Fruit fly (Drosophila melanogaster) whole organism, embryonic: ENCODE results near the gene CG17154.

Experiments used
- Aef1 ChIP-seq: fragments of 200-800 bp; sonication (Bioruptor generic); IDR thresholded peaks from 3 replicates; pipeline ENCODE4 v1.3.6; 2022; ENCODE audit warnings: missing biosample characterization, missing genetic modification characterization
- CG10462 ChIP-seq: fragments of 200-800 bp; sonication (Bioruptor generic); optimal IDR thresholded peaks from 2 replicates; lab custom pipeline; 2016; ENCODE audit warnings: missing biosample characterization, missing genetic modification characterization
- CG11093 ChIP-seq: fragments of 200-800 bp; sonication (Bioruptor generic); IDR thresholded peaks from 3 replicates; pipeline ENCODE4 v1.3.6; 2022; ENCODE audit warnings: missing biosample characterization, missing genetic modification characterization
- CG12299 ChIP-seq: fragments of 200-800 bp; sonication (Bioruptor generic); optimal IDR thresholded peaks from 2 replicates; lab custom pipeline; 2018; ENCODE audit warnings: missing biosample characterization, mild to moderate bottlenecking, missing genetic modification characterization
- CG12744 ChIP-seq: fragments of 200-800 bp; sonication (Bioruptor generic); optimal IDR thresholded peaks from 2 replicates; lab custom pipeline; 2016; ENCODE audit warnings: missing biosample characterization, missing genetic modification characterization
- CG12769 ChIP-seq: fragments of 200-800 bp; sonication (Bioruptor generic); optimal IDR thresholded peaks from 2 replicates; lab custom pipeline; 2019; ENCODE audit warnings: missing biosample characterization, mild to moderate bottlenecking, missing genetic modification characterization, moderate library complexity
- CG13424 ChIP-seq: fragments of 200-800 bp; sonication (Bioruptor generic); optimal IDR thresholded peaks from 2 replicates; lab custom pipeline; 2019; ENCODE audit warnings: missing biosample characterization, mild to moderate bottlenecking, missing genetic modification characterization, moderate library complexity
- CG13624 ChIP-seq: fragments of 200-800 bp; sonication (Bioruptor generic); optimal IDR thresholded peaks from 2 replicates; lab custom pipeline; 2016; ENCODE audit warnings: missing biosample characterization, missing genetic modification characterization
- CG15514 ChIP-seq: fragments of 200-800 bp; sonication (Bioruptor generic); optimal IDR thresholded peaks from 3 replicates; lab custom pipeline; 2017; ENCODE audit warnings: missing biosample characterization, missing genetic modification characterization, mild to moderate bottlenecking, moderate library complexity, missing genetic modification reagents
- CG17361 ChIP-seq: fragments of 200-800 bp; sonication (Bioruptor generic); IDR thresholded peaks from 3 replicates; pipeline ENCODE4 v1.3.6; 2022; ENCODE audit warnings: missing biosample characterization, missing genetic modification characterization
- CG17568 ChIP-seq: fragments of 200-800 bp; sonication (Bioruptor generic); optimal IDR thresholded peaks from 2 replicates; lab custom pipeline; 2018; ENCODE audit warnings: missing biosample characterization, mild to moderate bottlenecking, missing genetic modification characterization, moderate library complexity
- CG17912 ChIP-seq: fragments of 200-800 bp; sonication (Bioruptor generic); optimal IDR thresholded peaks from 2 replicates; lab custom pipeline; 2018; ENCODE audit warnings: missing biosample characterization, mild to moderate bottlenecking, missing genetic modification characterization
- CG2199 ChIP-seq: fragments of 200-800 bp; sonication (Bioruptor generic); IDR thresholded peaks from 3 replicates; pipeline ENCODE4 v1.3.6; 2022; ENCODE audit warnings: missing biosample characterization, missing genetic modification characterization
- CG4424 ChIP-seq: fragments of 200-800 bp; sonication (Bioruptor generic); optimal IDR thresholded peaks from 3 replicates; lab custom pipeline; 2016; ENCODE audit warnings: missing biosample characterization, missing genetic modification characterization
- CG5180 ChIP-seq: fragments of 200-800 bp; sonication (Bioruptor generic); optimal IDR thresholded peaks from 3 replicates; lab custom pipeline; 2017; ENCODE audit warnings: missing biosample characterization, missing genetic modification characterization, mild to moderate bottlenecking, moderate library complexity, missing genetic modification reagents
- CG6689 ChIP-seq: fragments of 200-800 bp; sonication (Bioruptor generic); IDR thresholded peaks from 2 replicates; pipeline ENCODE4 v1.3.6; 2022; ENCODE audit warnings: missing biosample characterization, missing genetic modification characterization
- CG7372 ChIP-seq: fragments of 200-800 bp; sonication (Bioruptor generic); IDR thresholded peaks from 2 replicates; pipeline ENCODE4 v1.3.6; 2022; ENCODE audit warnings: missing biosample characterization, missing genetic modification characterization
- CG9437 ChIP-seq: fragments of 200-800 bp; sonication (Bioruptor generic); optimal IDR thresholded peaks from 2 replicates; lab custom pipeline; 2018; ENCODE audit warnings: missing biosample characterization, mild to moderate bottlenecking, missing genetic modification characterization
- CG9932 ChIP-seq: fragments of 200-800 bp; sonication (Bioruptor generic); IDR thresholded peaks from 2 replicates; pipeline ENCODE4 v1.3.6; 2022; ENCODE audit warnings: missing biosample characterization, missing genetic modification characterization
- D19B ChIP-seq: fragments of 200-800 bp; sonication (Bioruptor generic); optimal IDR thresholded peaks from 2 replicates; lab custom pipeline; 2017; ENCODE audit warnings: missing biosample characterization, mild to moderate bottlenecking, missing genetic modification characterization
- Drgx ChIP-seq: fragments of 200-800 bp; sonication (Bioruptor generic); IDR thresholded peaks from 2 replicates; pipeline ENCODE4 v1.3.6; 2022; ENCODE audit warnings: missing biosample characterization, missing genetic modification characterization
- Fer3 ChIP-seq: fragments of 200-800 bp; sonication (Bioruptor generic); optimal IDR thresholded peaks from 2 replicates; lab custom pipeline; 2018; ENCODE audit warnings: missing biosample characterization, mild to moderate bottlenecking, missing genetic modification characterization, moderate library complexity
- Hey ChIP-seq: fragments of 200-800 bp; sonication (Bioruptor generic); optimal IDR thresholded peaks from 3 replicates; lab custom pipeline; 2018; ENCODE audit warnings: missing biosample characterization, mild to moderate bottlenecking, missing genetic modification characterization
- Hr51 ChIP-seq, 2 experiments: fragments of 200-800 bp; sonication (Bioruptor generic); optimal IDR thresholded peaks; 2 replicates in 1 of 2; 3 replicates in 1 of 2; lab custom pipeline; 2016 to 2018; ENCODE audit warnings: missing biosample characterization in 2 of 2, missing genetic modification characterization in 2 of 2, mild to moderate bottlenecking in 1 of 2, moderate library complexity in 1 of 2
- Lim3 ChIP-seq: fragments of 200-800 bp; sonication (Bioruptor generic); IDR thresholded peaks from 2 replicates; pipeline ENCODE4 v1.3.6; 2022; ENCODE audit warnings: missing biosample characterization, missing genetic modification characterization
- Nf-YB ChIP-seq: fragments of 200-800 bp; sonication (Bioruptor generic); optimal IDR thresholded peaks from 3 replicates; lab custom pipeline; 2019; ENCODE audit warnings: missing biosample characterization, mild to moderate bottlenecking, missing genetic modification characterization, moderate library complexity
- Oaz ChIP-seq: fragments of 200-800 bp; sonication (Bioruptor generic); IDR thresholded peaks from 2 replicates; pipeline ENCODE4 v1.3.6; 2022; ENCODE audit warnings: missing biosample characterization, missing genetic modification characterization
- Pdp1 ChIP-seq, 2 experiments: fragments of 200-800 bp; sonication (Bioruptor generic); optimal IDR thresholded peaks; 3 replicates each; lab custom pipeline; 2016; ENCODE audit warnings: missing biosample characterization in 2 of 2, missing genetic modification characterization in 2 of 2, mild to moderate bottlenecking in 1 of 2, moderate library complexity in 1 of 2
- Poxn ChIP-seq: fragments of 200-800 bp; sonication (Bioruptor generic); IDR thresholded peaks from 2 replicates; pipeline ENCODE4 v1.3.6; 2022; ENCODE audit warnings: missing biosample characterization, missing genetic modification characterization
- Vsx1 ChIP-seq: fragments of 200-800 bp; sonication (Bioruptor generic); optimal IDR thresholded peaks from 2 replicates; lab custom pipeline; 2017; ENCODE audit warnings: missing biosample characterization, mild to moderate bottlenecking, missing genetic modification characterization, missing genetic modification reagents
- al ChIP-seq: fragments of 200-800 bp; sonication (Bioruptor generic); IDR thresholded peaks from 2 replicates; pipeline ENCODE4 v1.3.6; 2022; ENCODE audit warnings: missing biosample characterization, missing genetic modification characterization
- ase ChIP-seq: fragments of 200-800 bp; sonication (Bioruptor generic); IDR thresholded peaks from 3 replicates; pipeline ENCODE4 v1.3.6; 2022; ENCODE audit warnings: missing biosample characterization, missing genetic modification characterization
- ato ChIP-seq: fragments of 200-800 bp; sonication (Bioruptor generic); IDR thresholded peaks from 2 replicates; pipeline ENCODE4 v1.3.6; 2022; ENCODE audit warnings: missing biosample characterization, missing genetic modification characterization; ENCODE audit not compliant: partially characterized antibody
- br ChIP-seq: fragments of >200 bp; optimal IDR thresholded peaks from 2 replicates; lab custom pipeline; 2017
- cad ChIP-seq: fragments of >200 bp; optimal IDR thresholded peaks from 2 replicates; lab custom pipeline; 2017; ENCODE audit warnings: missing biosample characterization, missing genetic modification characterization
- cg ChIP-seq: fragments of 200-800 bp; sonication (Bioruptor generic); optimal IDR thresholded peaks from 3 replicates; lab custom pipeline; 2019; ENCODE audit warnings: missing biosample characterization, mild to moderate bottlenecking, missing genetic modification characterization, moderate library complexity
- chif ChIP-seq, 2 experiments: fragments of 200-800 bp; sonication (Bioruptor generic); optimal IDR thresholded peaks; 3 replicates each; lab custom pipeline; 2016; ENCODE audit warnings: missing biosample characterization in 2 of 2, missing genetic modification characterization in 2 of 2
- dysf ChIP-seq: fragments of 200-800 bp; sonication (Bioruptor generic); IDR thresholded peaks from 3 replicates; pipeline ENCODE4 v1.3.6; 2022; ENCODE audit warnings: missing biosample characterization, missing genetic modification characterization
- eve ChIP-seq, 2 experiments: fragments of >200 bp; optimal IDR thresholded peaks; 2 replicates each; lab custom pipeline; 2017; ENCODE audit warnings: missing biosample characterization in 2 of 2, missing genetic modification characterization in 2 of 2
- grau ChIP-seq: fragments of 200-800 bp; optimal IDR thresholded peaks from 3 replicates; lab custom pipeline; 2019; ENCODE audit warnings: missing biosample characterization, mild to moderate bottlenecking, missing genetic modification characterization, moderate library complexity
- grn ChIP-seq: fragments of 200-800 bp; sonication (Bioruptor generic); optimal IDR thresholded peaks from 3 replicates; lab custom pipeline; 2017; ENCODE audit warnings: missing biosample characterization, missing genetic modification characterization
- gsb ChIP-seq: fragments of 200-800 bp; sonication (Bioruptor generic); IDR thresholded peaks from 2 replicates; pipeline ENCODE4 v1.3.6; 2022; ENCODE audit warnings: missing biosample characterization, missing genetic modification characterization
- hb ChIP-seq: fragments of 200-800 bp; sonication (Bioruptor generic); IDR thresholded peaks from 3 replicates; pipeline ENCODE4 v1.3.6; 2022; ENCODE audit warnings: missing biosample characterization, missing genetic modification characterization; ENCODE audit not compliant: partially characterized antibody
- knrl ChIP-seq: fragments of 200-800 bp; sonication (Bioruptor generic); IDR thresholded peaks from 3 replicates; pipeline ENCODE4 v1.3.6; 2022; ENCODE audit warnings: missing biosample characterization, missing genetic modification characterization; ENCODE audit not compliant: partially characterized antibody
- lola ChIP-seq, 3 experiments: fragments of >200 bp in 2 of 3; fragments of 200-800 bp in 1 of 3; sonication (Bioruptor generic) in 1 of 3; optimal IDR thresholded peaks; 2 replicates each; lab custom pipeline; 2017 to 2019; ENCODE audit warnings: missing biosample characterization in 3 of 3, missing genetic modification characterization in 3 of 3, mild to moderate bottlenecking in 1 of 3, moderate library complexity in 1 of 3
- mirr ChIP-seq: fragments of 200-800 bp; sonication (Bioruptor generic); optimal IDR thresholded peaks from 3 replicates; lab custom pipeline; 2018; ENCODE audit warnings: missing biosample characterization, mild to moderate bottlenecking, missing genetic modification characterization
- nom ChIP-seq: fragments of 200-800 bp; sonication (Bioruptor generic); optimal IDR thresholded peaks from 2 replicates; lab custom pipeline; 2017; ENCODE audit warnings: missing biosample characterization, missing genetic modification characterization, mild to moderate bottlenecking, moderate library complexity, missing genetic modification reagents
- pfk ChIP-seq: fragments of 200-800 bp; sonication (Bioruptor generic); optimal IDR thresholded peaks from 2 replicates; lab custom pipeline; 2018; ENCODE audit warnings: missing biosample characterization, mild to moderate bottlenecking, missing genetic modification characterization, moderate library complexity
- row ChIP-seq: fragments of 200-800 bp; sonication (Bioruptor generic); IDR thresholded peaks from 3 replicates; pipeline ENCODE4 v1.3.6; 2022; ENCODE audit warnings: missing biosample characterization, missing genetic modification characterization
- sens ChIP-seq: fragments of 200-800 bp; sonication (Bioruptor generic); peaks from one replicate; lab custom pipeline; 2016; ENCODE audit warnings: missing biosample characterization, missing genetic modification characterization
- usp ChIP-seq: fragments of >200 bp; optimal IDR thresholded peaks from 2 replicates; lab custom pipeline; 2017; ENCODE audit warnings: missing biosample characterization, missing genetic modification characterization

The CG17154 gene

dm6 chr3L:12040313-12040924 is 48.0 kb upstream of the CG17154 start:
- TF ChIP-seq Hey (tag; lab: Kevin White, UChicago) (no peak), chif (GFP tag; optimal IDR thresholded peaks at IDR 0.05; lab: Kevin White, UChicago) (no peak), grn (GFP tag; lab: Kevin White, UChicago) (peak; percentile 92), CG5180 (GFP tag; lab: Kevin White, UChicago) (no peak), Hr51 (GFP tag; optimal IDR thresholded peaks at IDR 0.05; lab: Kevin White, UChicago) (no peak), lola (GFP tag; optimal IDR thresholded peaks at IDR 0.05; lab: Kevin White, UChicago) (no peak), cad (no peak), CG17361 (GFP tag; lab: Robert Waterston, UW) (no peak), cg (GFP tag; lab: Kevin White, UChicago) (peak; percentile 10), Drgx (GFP tag; lab: Robert Waterston, UW) (0 out of 2 replicates have a peak, but pooled peaks have one; percentile 8), CG17912 (GFP tag; lab: Kevin White, UChicago) (no peak), ase (GFP tag; lab: Robert Waterston, UW) (no peak), Oaz (GFP tag; lab: Robert Waterston, UW) (no peak), CG15514 (GFP tag; lab: Kevin White, UChicago) (no peak), nom (peak; percentile 60), CG9437 (GFP tag; lab: Kevin White, UChicago) (no peak), D19B (GFP tag; lab: Kevin White, UChicago) (peak; percentile 78), CG12744 (GFP tag; lab: Kevin White, UChicago) (no peak), knrl (no peak), Poxn (GFP tag; lab: Robert Waterston, UW) (no peak), Pdp1 (GFP tag; optimal IDR thresholded peaks at IDR 0.05; lab: Kevin White, UChicago) (peak in 1 of 2 experiments; percentile 35), row (GFP tag; lab: Robert Waterston, UW) (0 out of 3 replicates have a peak, but pooled peaks have one; percentile 16), grau (tag; lab: Kevin White, UChicago) (no peak), CG2199 (GFP tag; lab: Robert Waterston, UW) (0 out of 3 replicates have a peak, but pooled peaks have one; percentile 11), CG17568 (GFP tag; lab: Kevin White, UChicago) (no peak), Fer3 (no peak), CG4424 (no peak), eve (GFP tag; optimal IDR thresholded peaks at IDR 0.05; lab: Kevin White, UChicago) (no peak), hb (GFP tag; lab: Robert Waterston, UW) (no peak), ato (GFP tag; lab: Robert Waterston, UW) (no peak), CG7372 (GFP tag; lab: Robert Waterston, UW) (no peak), gsb (no peak), mirr (GFP tag; lab: Kevin White, UChicago) (peak; percentile 29), CG13624 (GFP tag; lab: Kevin White, UChicago) (no peak), pfk (GFP tag; lab: Kevin White, UChicago) (no peak), CG13424 (tag; lab: Kevin White, UChicago) (no peak), Lim3 (GFP tag; lab: Robert Waterston, UW) (no peak), CG9932 (no peak), Nf-YB (GFP tag; lab: Kevin White, UChicago) (peak; percentile 13), CG6689 (GFP tag; lab: Robert Waterston, UW) (no peak), CG12769 (peak; percentile 25), CG12299 (tag; lab: Kevin White, UChicago) (no peak), CG11093 (no peak), sens (GFP tag; lab: Kevin White, UChicago) (no peak), br (lab: Kevin White, UChicago) (no peak), CG10462 (GFP tag; lab: Kevin White, UChicago) (no peak), Aef1 (GFP tag; lab: Robert Waterston, UW) (no peak), Vsx1 (GFP tag; lab: Kevin White, UChicago) (peak; percentile 51), al (GFP tag; lab: Robert Waterston, UW) (no peak), dysf (GFP tag; lab: Robert Waterston, UW) (no peak), usp (no peak)
